Worm (Caenorhabditis elegans) whole organism, L1 larva: ENCODE measurements around the gene F11D5.5.

ENCODE experiments used
- aha-1 ChIP-seq: fragments of 150-350 bp; optimal IDR thresholded peaks from 2 replicates; lab custom pipeline; 2014; ENCODE audit warnings: missing biosample characterization, missing genetic modification characterization
- ces-1 ChIP-seq: fragments of 150-350 bp; optimal IDR thresholded peaks from 2 replicates; lab custom pipeline; 2014; ENCODE audit warnings: missing biosample characterization, missing genetic modification reagents, missing genetic modification characterization
- dpl-1 ChIP-seq, 3 experiments: fragments of 150-350 bp in 2 of 3; sonication (generic microtip) in 1 of 3; optimal IDR thresholded peaks; 2 replicates each; lab custom pipeline; 2014 to 2017; ENCODE audit warnings: missing biosample characterization in 3 of 3, missing genetic modification characterization in 3 of 3, missing genetic modification reagents in 3 of 3
- lin-13 ChIP-seq: fragments of 150-350 bp; optimal IDR thresholded peaks from 2 replicates; lab custom pipeline; 2014; ENCODE audit warnings: missing biosample characterization, missing genetic modification reagents, missing genetic modification characterization
- lin-14 ChIP-seq: fragments of 200-800 bp; sonication (Bioruptor generic); optimal IDR thresholded peaks from 2 replicates; lab custom pipeline; 2018; ENCODE audit warnings: mild to moderate bottlenecking, missing genetic modification characterization, moderate library complexity, missing compliant biosample characterization
- mep-1 ChIP-seq: fragments of 150-350 bp; optimal IDR thresholded peaks from 2 replicates; lab custom pipeline; 2014; ENCODE audit warnings: missing biosample characterization, missing genetic modification characterization
- nhr-28 ChIP-seq: fragments of 150-350 bp; optimal IDR thresholded peaks from 2 replicates; lab custom pipeline; 2014; ENCODE audit warnings: missing biosample characterization, missing genetic modification characterization
- nhr-76 ChIP-seq: sonication (generic microtip); optimal IDR thresholded peaks from 2 replicates; lab custom pipeline; 2017; ENCODE audit warnings: missing biosample characterization, missing genetic modification characterization
- pag-3 ChIP-seq: sonication (generic microtip); optimal IDR thresholded peaks from 2 replicates; lab custom pipeline; 2017; ENCODE audit warnings: missing genetic modification characterization, mild to moderate bottlenecking, missing compliant biosample characterization, antibody characterized with exemption, borderline replicate concordance; ENCODE audit not compliant: insufficient read depth
- rnt-1 ChIP-seq: sonication (generic microtip); optimal IDR thresholded peaks from 2 replicates; lab custom pipeline; 2016; ENCODE audit warnings: mild to moderate bottlenecking, missing genetic modification characterization, moderate library complexity, missing compliant biosample characterization
- snpc-4 ChIP-seq: fragments of 150-350 bp; optimal IDR thresholded peaks from 2 replicates; lab custom pipeline; 2014; ENCODE audit warnings: missing biosample characterization, missing genetic modification characterization
- snu-23 ChIP-seq: sonication (generic microtip); optimal IDR thresholded peaks from 2 replicates; lab custom pipeline; 2016; ENCODE audit warnings: missing genetic modification characterization, missing compliant biosample characterization
- tbx-2 ChIP-seq: sonication (generic microtip); optimal IDR thresholded peaks from 2 replicates; lab custom pipeline; 2016; ENCODE audit warnings: missing genetic modification characterization, missing compliant biosample characterization

- no peak for TF ChIP-seq dpl-1 (GFP tag; optimal IDR thresholded peaks at IDR 0.05; lab: Kevin White, UChicago)
- TF ChIP-seq lin-13 (GFP tag; lab: Kevin White, UChicago): no peak
- no peak for TF ChIP-seq nhr-28 (tag; lab: Kevin White, UChicago)
- no peak for TF ChIP-seq nhr-76 (tag; lab: Kevin White, UChicago)
- no peak for TF ChIP-seq ces-1 (GFP tag; lab: Kevin White, UChicago)
- TF ChIP-seq mep-1 (tag; lab: Kevin White, UChicago): no peak
- TF ChIP-seq snpc-4 (tag; lab: Kevin White, UChicago): no peak
- TF ChIP-seq lin-14 (GFP tag; lab: Kevin White, UChicago): no peak
- TF ChIP-seq pag-3 (tag; lab: Kevin White, UChicago): no peak
- TF ChIP-seq aha-1: no peak
- no peak for TF ChIP-seq rnt-1 (tag; lab: Kevin White, UChicago)
- no peak for TF ChIP-seq tbx-2 (tag; lab: Kevin White, UChicago)
- no peak for TF ChIP-seq snu-23 (GFP tag; lab: Kevin White, UChicago)
These were observed 9.9 kb upstream of the F11D5.5 start for ce11 chrX:3291948-3292347.
